Worm (Caenorhabditis elegans) whole organism, late embryonic: ENCODE results near the gene cpf-1.

Experiments
- C38D4.7 ChIP-seq: fragments of 200-800 bp; sonication (Bioruptor generic); optimal IDR thresholded peaks from 2 replicates; lab custom pipeline; 2018; ENCODE audit warnings: mild to moderate bottlenecking, missing genetic modification characterization, moderate library complexity, missing compliant biosample characterization
- K09A11.1 ChIP-seq: sonication (generic microtip); optimal IDR thresholded peaks from 2 replicates; lab custom pipeline; 2017; ENCODE audit warnings: antibody characterized with exemption, mild to moderate bottlenecking, missing genetic modification characterization, missing compliant biosample characterization; ENCODE audit not compliant: insufficient read depth
- T23F11.4 ChIP-seq: fragments of 200-800 bp; sonication (Bioruptor generic); optimal IDR thresholded peaks from 2 replicates; lab custom pipeline; 2018; ENCODE audit warnings: mild to moderate bottlenecking, missing genetic modification characterization, missing compliant biosample characterization
- Y22D7AL.16 ChIP-seq: sonication (generic microtip); optimal IDR thresholded peaks from 2 replicates; lab custom pipeline; 2016; ENCODE audit warnings: missing genetic modification characterization, missing compliant biosample characterization
- ama-1 ChIP-seq: fragments of 150-350 bp; optimal IDR thresholded peaks from 2 replicates; lab custom pipeline; 2014
- ceh-18 ChIP-seq: sonication (generic microtip); optimal IDR thresholded peaks from 2 replicates; lab custom pipeline; 2016; ENCODE audit warnings: missing genetic modification characterization, missing compliant biosample characterization
- ceh-24 ChIP-seq: sonication (generic microtip); optimal IDR thresholded peaks from 2 replicates; lab custom pipeline; 2016; ENCODE audit warnings: mild to moderate bottlenecking, missing genetic modification characterization, missing compliant biosample characterization
- ceh-31 ChIP-seq: sonication (generic microtip); optimal IDR thresholded peaks from 2 replicates; lab custom pipeline; 2016; ENCODE audit warnings: missing genetic modification characterization, missing compliant biosample characterization
- ceh-45 ChIP-seq: fragments of 200-800 bp; sonication (Bioruptor generic); IDR thresholded peaks from 2 replicates; pipeline ENCODE4 v1.3.6; 2022; ENCODE audit warnings: missing genetic modification reagents, missing genetic modification characterization, missing compliant biosample characterization
- ceh-48 ChIP-seq: sonication (generic microtip); optimal IDR thresholded peaks from 2 replicates; lab custom pipeline; 2016; ENCODE audit warnings: missing genetic modification characterization, inconsistent platforms, missing compliant biosample characterization
- ceh-6 ChIP-seq: fragments of 200-800 bp; sonication (Bioruptor generic); optimal IDR thresholded peaks from 2 replicates; lab custom pipeline; 2018; ENCODE audit warnings: mild to moderate bottlenecking, missing genetic modification characterization, missing compliant biosample characterization
- ceh-9 ChIP-seq: sonication (generic microtip); optimal IDR thresholded peaks from 2 replicates; lab custom pipeline; 2016; ENCODE audit warnings: mild to moderate bottlenecking, missing genetic modification characterization, inconsistent platforms, missing compliant biosample characterization
- dmd-4 ChIP-seq: sonication (generic microtip); optimal IDR thresholded peaks from 2 replicates; lab custom pipeline; 2016; ENCODE audit warnings: borderline replicate concordance, missing genetic modification characterization, missing compliant biosample characterization
- dve-1 ChIP-seq: sonication (generic microtip); optimal IDR thresholded peaks from 2 replicates; lab custom pipeline; 2017; ENCODE audit warnings: antibody characterized with exemption, mild to moderate bottlenecking, missing genetic modification characterization, missing compliant biosample characterization
- elt-2 ChIP-seq: sonication (generic microtip); optimal IDR thresholded peaks from 2 replicates; lab custom pipeline; 2016; ENCODE audit warnings: missing genetic modification reagents, missing genetic modification characterization, missing compliant biosample characterization
- elt-4 ChIP-seq: sonication (generic microtip); optimal IDR thresholded peaks from 2 replicates; lab custom pipeline; 2016; ENCODE audit warnings: missing genetic modification characterization, missing compliant biosample characterization
- eyg-1 ChIP-seq: sonication (generic microtip); optimal IDR thresholded peaks from 2 replicates; lab custom pipeline; 2016; ENCODE audit warnings: missing genotype, missing genetic modification characterization, missing compliant biosample characterization
- fax-1 ChIP-seq: sonication (generic microtip); optimal IDR thresholded peaks from 2 replicates; lab custom pipeline; 2016; ENCODE audit warnings: missing genotype, missing genetic modification characterization, missing compliant biosample characterization
- fkh-10 ChIP-seq: fragments of 150-350 bp; optimal IDR thresholded peaks from 2 replicates; lab custom pipeline; 2014; ENCODE audit warnings: missing biosample characterization, missing genetic modification reagents, missing genetic modification characterization
- hlh-13 ChIP-seq: fragments of 200-800 bp; sonication (Bioruptor generic); optimal IDR thresholded peaks from 2 replicates; lab custom pipeline; 2018; ENCODE audit warnings: mild to moderate bottlenecking, missing genetic modification characterization, missing compliant biosample characterization
- hlh-6 ChIP-seq: sonication (generic microtip); optimal IDR thresholded peaks from 2 replicates; lab custom pipeline; 2016; ENCODE audit warnings: missing genotype, missing genetic modification characterization, missing compliant biosample characterization
- lim-6 ChIP-seq: sonication (generic microtip); optimal IDR thresholded peaks from 2 replicates; lab custom pipeline; 2016; ENCODE audit warnings: missing genetic modification characterization, missing compliant biosample characterization
- madf-2 ChIP-seq: sonication (generic microtip); optimal IDR thresholded peaks from 2 replicates; lab custom pipeline; 2017; ENCODE audit warnings: missing genetic modification characterization, missing compliant biosample characterization
- mec-3 ChIP-seq: sonication (generic microtip); optimal IDR thresholded peaks from 2 replicates; lab custom pipeline; 2016; ENCODE audit warnings: borderline replicate concordance, missing genetic modification characterization, missing compliant biosample characterization
- nfya-1 ChIP-seq: sonication (generic microtip); optimal IDR thresholded peaks from 2 replicates; lab custom pipeline; 2017; ENCODE audit warnings: missing genetic modification characterization, mild to moderate bottlenecking, missing compliant biosample characterization, antibody characterized with exemption, moderate library complexity
- nhr-232 ChIP-seq: sonication (generic microtip); optimal IDR thresholded peaks from 2 replicates; lab custom pipeline; 2016; ENCODE audit warnings: missing genetic modification characterization, missing compliant biosample characterization
- npax-4 ChIP-seq: sonication (generic microtip); optimal IDR thresholded peaks from 2 replicates; lab custom pipeline; 2016; ENCODE audit warnings: missing genetic modification characterization, missing compliant biosample characterization
- pat-9 ChIP-seq: fragments of 200-800 bp; sonication (Bioruptor generic); optimal IDR thresholded peaks from 2 replicates; lab custom pipeline; 2018; ENCODE audit warnings: mild to moderate bottlenecking, missing genetic modification characterization, moderate library complexity, missing compliant biosample characterization
- pha-2 ChIP-seq: sonication (generic microtip); optimal IDR thresholded peaks from 2 replicates; lab custom pipeline; 2017; ENCODE audit warnings: mild to moderate bottlenecking, missing genetic modification characterization, missing compliant biosample characterization
- pha-4 ChIP-seq: fragments of 150-350 bp; optimal IDR thresholded peaks from 2 replicates; lab custom pipeline; 2018; ENCODE audit warnings: missing biosample characterization, missing genetic modification reagents, missing genetic modification characterization
- pqm-1 ChIP-seq: sonication (generic microtip); optimal IDR thresholded peaks from 2 replicates; lab custom pipeline; 2016; ENCODE audit warnings: missing genetic modification characterization, missing compliant biosample characterization
- pros-1 ChIP-seq: fragments of 150-350 bp; optimal IDR thresholded peaks from 2 replicates; lab custom pipeline; 2014; ENCODE audit warnings: missing biosample characterization, missing genetic modification reagents, missing genetic modification characterization
- ref-2 ChIP-seq: sonication (generic microtip); optimal IDR thresholded peaks from 2 replicates; lab custom pipeline; 2016; ENCODE audit warnings: missing genetic modification characterization, missing compliant biosample characterization
- rnt-1 ChIP-seq: sonication (generic microtip); optimal IDR thresholded peaks from 2 replicates; lab custom pipeline; 2016; ENCODE audit warnings: missing genetic modification characterization, missing compliant biosample characterization
- sdc-2 ChIP-seq: sonication (generic microtip); optimal IDR thresholded peaks from 2 replicates; lab custom pipeline; 2016; ENCODE audit warnings: missing genotype, missing genetic modification characterization, missing compliant biosample characterization
- sox-2 ChIP-seq: fragments of 200-800 bp; sonication (Bioruptor generic); IDR thresholded peaks from 2 replicates; pipeline ENCODE4 v1.3.6; 2022; ENCODE audit warnings: missing genetic modification reagents, missing genetic modification characterization, missing compliant biosample characterization
- syd-9 ChIP-seq: sonication (generic microtip); optimal IDR thresholded peaks from 2 replicates; lab custom pipeline; 2016; ENCODE audit warnings: mild to moderate bottlenecking, missing genetic modification characterization, moderate library complexity, missing compliant biosample characterization
- unc-42 ChIP-seq: sonication (generic microtip); optimal IDR thresholded peaks from 2 replicates; lab custom pipeline; 2016; ENCODE audit warnings: missing genotype, missing genetic modification characterization, missing compliant biosample characterization
- unc-55 ChIP-seq: sonication (generic microtip); optimal IDR thresholded peaks from 2 replicates; lab custom pipeline; 2017; ENCODE audit warnings: missing biosample characterization, missing genetic modification reagents, missing genetic modification characterization

Gene cpf-1

DNA sequence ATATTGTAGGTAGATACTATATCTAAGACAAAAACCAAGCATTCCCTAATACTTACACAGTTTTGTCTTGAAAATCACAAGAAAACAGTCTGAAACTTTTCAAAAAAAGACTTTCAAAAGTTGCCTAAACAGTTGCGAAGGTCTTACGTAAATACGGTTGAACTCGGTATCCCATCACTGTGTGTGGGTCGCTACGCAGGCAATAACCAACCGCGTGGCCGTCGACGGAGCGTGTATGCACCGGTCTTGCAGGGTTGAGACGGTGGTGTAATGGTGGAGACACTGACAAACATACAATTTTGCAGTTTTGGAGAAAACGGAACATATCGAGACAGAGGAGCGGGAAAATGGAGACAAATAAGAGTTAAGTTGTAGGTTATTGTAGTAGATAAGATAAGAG is 41.0 kb downstream of the cpf-1 start, which contains the start of gene iff-2 (continued):
- TF ChIP-seq nfya-1 (tag; lab: Kevin White, UChicago) (peak; percentile 97), pha-4 (tag; lab: Kevin White, UChicago) (no peak), eyg-1 (tag; lab: Kevin White, UChicago) (no peak), syd-9 (tag; lab: Kevin White, UChicago) (peak; percentile 83), dmd-4 (tag; lab: Kevin White, UChicago) (peak; percentile 1), T23F11.4 (GFP tag; lab: Kevin White, UChicago) (peak; percentile 69), unc-55 (GFP tag; lab: Kevin White, UChicago) (peak; percentile 86), ceh-48 (peak; percentile 49), ama-1 (lab: Kevin White, UChicago) (peak; percentile 51), Y22D7AL.16 (tag; lab: Kevin White, UChicago) (no peak), pat-9 (tag; lab: Kevin White, UChicago) (peak; percentile 72), ceh-31 (tag; lab: Kevin White, UChicago) (peak; percentile 95), ceh-9 (tag; lab: Kevin White, UChicago) (no peak), C38D4.7 (peak; percentile 18), ceh-6 (GFP tag; lab: Kevin White, UChicago) (peak; percentile 56), elt-4 (tag; lab: Kevin White, UChicago) (no peak), unc-42 (tag; lab: Kevin White, UChicago) (peak; percentile 93), hlh-6 (tag; lab: Kevin White, UChicago) (peak; percentile 28), dve-1 (tag; lab: Kevin White, UChicago) (peak; percentile 98), mec-3 (tag; lab: Kevin White, UChicago) (no peak), sdc-2 (peak; percentile 78), ceh-24 (tag; lab: Kevin White, UChicago) (no peak), lim-6 (tag; lab: Kevin White, UChicago) (no peak), K09A11.1 (peak; percentile 80), fkh-10 (GFP tag; lab: Kevin White, UChicago) (peak; percentile 59), elt-2 (peak; percentile 91), fax-1 (tag; lab: Kevin White, UChicago) (no peak), rnt-1 (tag; lab: Kevin White, UChicago) (peak; percentile 95), ref-2 (tag; lab: Kevin White, UChicago) (peak; percentile 97), pros-1 (tag; lab: Kevin White, UChicago) (peak; percentile 96), pha-2 (tag; lab: Kevin White, UChicago) (peak; percentile 46), madf-2 (tag; lab: Kevin White, UChicago) (peak; percentile 70), nhr-232 (tag; lab: Kevin White, UChicago) (no peak), sox-2 (GFP tag; lab: Robert Waterston, UW) (peak; percentile 39; the same call in 1 of the 2 replicates), pqm-1 (tag; lab: Kevin White, UChicago) (peak; percentile 73)

- no peak for TF ChIP-seq npax-4 (tag; lab: Kevin White, UChicago)
- TF ChIP-seq pat-9 (tag; lab: Kevin White, UChicago): no peak
- TF ChIP-seq hlh-6 (tag; lab: Kevin White, UChicago): no peak
- no peak for TF ChIP-seq fax-1 (tag; lab: Kevin White, UChicago)
- TF ChIP-seq hlh-13 (GFP tag; lab: Kevin White, UChicago): no peak
- TF ChIP-seq ceh-18 (tag; lab: Kevin White, UChicago): no peak
- no peak for TF ChIP-seq lim-6 (tag; lab: Kevin White, UChicago)
- TF ChIP-seq unc-42 (tag; lab: Kevin White, UChicago): peak; percentile 97
- TF ChIP-seq fkh-10 (GFP tag; lab: Kevin White, UChicago): peak; percentile 14
- no peak for TF ChIP-seq mec-3 (tag; lab: Kevin White, UChicago)
- no peak for TF ChIP-seq rnt-1 (tag; lab: Kevin White, UChicago)
- TF ChIP-seq ceh-45: no peak
Measured at ce11 chrII:8559188-8559587, 43.1 kb downstream of the cpf-1 start.
